Fruit fly (Drosophila melanogaster): ENCODE data around the gene SA1.

SA1 gene

dm6 chr2L:6966309-6966708 is 16.1 kb downstream of the SA1 start (continued):
- TF ChIP-seq CG13123 (GFP tag; optimal IDR thresholded peaks at IDR 0.05) (no peak), hkb (optimal IDR thresholded peaks at IDR 0.05) (no peak), hkb (GFP tag; IDR thresholded peaks at IDR 0.05) (no peak), unc-4 (GFP tag; IDR thresholded peaks at IDR 0.05; ENCODE audit: partially characterized antibody) (no peak), sens (GFP tag) (peak; percentile 48), CG34224 (GFP tag; IDR thresholded peaks at IDR 0.05; ENCODE audit: partially characterized antibody) (peak; percentile 26; the same call in 1 of the 3 replicates), crc (GFP tag; optimal IDR thresholded peaks at IDR 0.05) (no peak), Opbp (GFP tag; IDR thresholded peaks at IDR 0.05; ENCODE audit: partially characterized antibody) (no peak), MTF-1 (GFP tag; optimal IDR thresholded peaks at IDR 0.05; ENCODE audit: borderline replicate concordance) (no peak), Drgx (GFP tag; IDR thresholded peaks at IDR 0.05) (no peak), CG8924 (tag; optimal IDR thresholded peaks at IDR 0.05) (peak; percentile 20), sens-2 (GFP tag; IDR thresholded peaks at IDR 0.05) (no peak), eve (GFP tag; optimal IDR thresholded peaks at IDR 0.05) (no peak), Nf-YC (tag; optimal IDR thresholded peaks at IDR 0.05) (peak; percentile 9), CG12299 (tag; optimal IDR thresholded peaks at IDR 0.05) (no peak), H15 (GFP tag; IDR thresholded peaks at IDR 0.05) (no peak), Ada2b (GFP tag; IDR thresholded peaks at IDR 0.05) (no peak), NK7.1 (GFP tag; optimal IDR thresholded peaks at IDR 0.05) (no peak), nmo (GFP tag; optimal IDR thresholded peaks at IDR 0.05) (no peak), abd-A (tag; optimal IDR thresholded peaks at IDR 0.05) (no peak), cad (GFP tag; optimal IDR thresholded peaks at IDR 0.05) (no peak), CG4617 (GFP tag; optimal IDR thresholded peaks at IDR 0.05; ENCODE audit: borderline replicate concordance) (no peak), sr (GFP tag; IDR thresholded peaks at IDR 0.05) (no peak), Hand (GFP tag; optimal IDR thresholded peaks at IDR 0.05) (no peak), cato (GFP tag; optimal IDR thresholded peaks at IDR 0.05; ENCODE audit: borderline replicate concordance) (no peak), Aef1 (GFP tag; IDR thresholded peaks at IDR 0.05) (no peak), B-H2 (GFP tag; optimal IDR thresholded peaks at IDR 0.05) (no peak), Blimp-1 (GFP tag; optimal IDR thresholded peaks at IDR 0.05) (no peak), NC2α (GFP tag; optimal IDR thresholded peaks at IDR 0.05) (no peak), CG34376 (GFP tag; optimal IDR thresholded peaks at IDR 0.05) (peak; percentile 9), sc (optimal IDR thresholded peaks at IDR 0.05) (no peak), sc (GFP tag; optimal IDR thresholded peaks at IDR 0.05) (no peak), CG13296 (GFP tag; optimal IDR thresholded peaks at IDR 0.05) (peak; percentile 9), CG4854 (GFP tag; optimal IDR thresholded peaks at IDR 0.05) (no peak), CG17359 (tag; optimal IDR thresholded peaks at IDR 0.05) (no peak), C15 (GFP tag; IDR thresholded peaks at IDR 0.05) (0 out of 3 replicates have a peak, but pooled peaks have one; percentile 23), HmgD (GFP tag; optimal IDR thresholded peaks at IDR 0.05) (peak; percentile 2), MBD-R2 (GFP tag; IDR thresholded peaks at IDR 0.05) (peak; percentile 31; the same call in 1 of the 2 replicates), slbo (GFP tag; IDR thresholded peaks at IDR 0.05) (no peak), CG14965 (GFP tag; optimal IDR thresholded peaks at IDR 0.05; ENCODE audit: borderline replicate concordance) (no peak), CG10565 (GFP tag; optimal IDR thresholded peaks at IDR 0.05) (no peak), Pdp1 (GFP tag; optimal IDR thresholded peaks at IDR 0.05) (no peak), CG7963 (GFP tag; IDR thresholded peaks at IDR 0.05; ENCODE audit: partially characterized antibody) (no peak), toy (GFP tag; IDR thresholded peaks at IDR 0.05) (no peak), Sry-δ (GFP tag; optimal IDR thresholded peaks at IDR 0.05) (no peak), CG30020 (tag; optimal IDR thresholded peaks at IDR 0.05) (peak; percentile 51), CG8944 (GFP tag; optimal IDR thresholded peaks at IDR 0.05) (no peak), exex (tag; optimal IDR thresholded peaks at IDR 0.05) (no peak), CG10267 (tag; optimal IDR thresholded peaks at IDR 0.05) (no peak), bigmax (GFP tag; optimal IDR thresholded peaks at IDR 0.05) (peak; percentile 97), chm (GFP tag; IDR thresholded peaks at IDR 0.05) (peak; percentile 40; the same call in 1 of the 2 replicates), esg (GFP tag; conservative IDR thresholded peaks at IDR 0.05) (no peak)

Data from whole organism, embryonic.